Worm (Caenorhabditis elegans) whole organism, young adult: ENCODE results near the gene M142.5.

ENCODE experiments used
- ceh-27 ChIP-seq: fragments of 200-800 bp; sonication (Bioruptor generic); optimal IDR thresholded peaks from 2 replicates; lab custom pipeline; 2018; ENCODE audit warnings: mild to moderate bottlenecking, missing genetic modification characterization, moderate library complexity, missing compliant biosample characterization
- ceh-79 ChIP-seq: sonication (generic microtip); optimal IDR thresholded peaks from 2 replicates; lab custom pipeline; 2017; ENCODE audit warnings: mild to moderate bottlenecking, missing genetic modification characterization, missing compliant biosample characterization
- die-1 ChIP-seq: sonication (generic microtip); optimal IDR thresholded peaks from 2 replicates; lab custom pipeline; 2016; ENCODE audit warnings: missing genotype, mild to moderate bottlenecking, missing genetic modification characterization, missing compliant biosample characterization
- lin-35 ChIP-seq, 3 experiments: fragments of 150-350 bp in 2 of 3; sonication (generic microtip) in 1 of 3; optimal IDR thresholded peaks; 2 replicates each; lab custom pipeline; 2014 to 2018; ENCODE audit warnings: missing biosample characterization in 3 of 3, missing genetic modification characterization in 3 of 3, missing genetic modification reagents in 3 of 3
- madf-6 ChIP-seq: fragments of 200-800 bp; sonication (Bioruptor generic); IDR thresholded peaks from 2 replicates; pipeline ENCODE4 v1.3.6; 2022; ENCODE audit warnings: missing genetic modification reagents, missing genetic modification characterization, missing compliant biosample characterization
- nfyb-1 ChIP-seq: fragments of 200-800 bp; sonication (Bioruptor generic); IDR thresholded peaks from 2 replicates; pipeline ENCODE4 v1.3.6; 2022; ENCODE audit warnings: missing genetic modification reagents, missing genetic modification characterization, missing compliant biosample characterization
- nhr-120 ChIP-seq: fragments of 200-800 bp; sonication (Bioruptor generic); IDR thresholded peaks from 2 replicates; pipeline ENCODE4 v1.3.6; 2022; ENCODE audit warnings: missing genetic modification characterization, missing compliant biosample characterization
- nhr-179 ChIP-seq: sonication (generic microtip); optimal IDR thresholded peaks from 2 replicates; lab custom pipeline; 2016; ENCODE audit warnings: mild to moderate bottlenecking, missing genetic modification characterization, missing compliant biosample characterization
- tbx-9 ChIP-seq: sonication (generic microtip); optimal IDR thresholded peaks from 2 replicates; lab custom pipeline; 2016; ENCODE audit warnings: borderline replicate concordance, missing genetic modification characterization, inconsistent platforms, missing compliant biosample characterization
- xnd-1 ChIP-seq: sonication (generic microtip); optimal IDR thresholded peaks from 2 replicates; lab custom pipeline; 2016; ENCODE audit warnings: missing genotype, missing genetic modification reagents, missing genetic modification characterization, missing compliant biosample characterization

DNA sequence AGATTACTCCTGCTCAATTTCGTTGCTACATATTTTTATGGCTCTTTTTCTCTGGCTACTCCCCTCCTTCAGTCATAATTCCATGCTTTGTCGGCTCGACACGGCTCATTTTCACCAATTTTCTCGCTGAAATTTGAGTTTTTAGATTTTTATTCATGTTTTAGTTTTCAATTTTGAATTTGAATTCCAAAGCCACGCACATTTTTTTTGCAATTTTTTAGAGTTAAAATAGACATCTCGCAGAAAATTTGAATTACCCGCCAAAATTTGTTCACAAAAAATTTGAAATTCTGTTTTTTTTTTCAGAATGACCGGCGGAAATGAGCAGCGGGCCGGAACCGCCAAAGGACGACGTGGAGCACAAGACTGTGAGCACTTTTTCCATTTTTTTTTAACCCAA is 28.7 kb upstream of the M142.5 start, which contains the start of gene unc-119:
- TF ChIP-seq tbx-9 (tag; lab: Kevin White, UChicago) (no peak), nfyb-1 (GFP tag; lab: Robert Waterston, UW) (no peak), nhr-120 (no peak), lin-35 (GFP tag; optimal IDR thresholded peaks at IDR 0.05; lab: Kevin White, UChicago) (no peak), xnd-1 (no peak), nhr-179 (tag; lab: Kevin White, UChicago) (no peak), ceh-27 (no peak), ceh-79 (tag; lab: Kevin White, UChicago) (no peak), madf-6 (GFP tag; lab: Robert Waterston, UW) (no peak), die-1 (tag; lab: Kevin White, UChicago) (no peak)
